Worm (Caenorhabditis elegans): ENCODE measurements around the gene T02B11.3.
A peak's percentile ranks its signal among the peaks of the same experiment; 100 is the strongest.
"Not testable (repeated sequence)": the region's sequence is repeated elsewhere in the genome, so short reads cannot be mapped to it uniquely, and the experiment has no call there.

Gene T02B11.3

DNA sequence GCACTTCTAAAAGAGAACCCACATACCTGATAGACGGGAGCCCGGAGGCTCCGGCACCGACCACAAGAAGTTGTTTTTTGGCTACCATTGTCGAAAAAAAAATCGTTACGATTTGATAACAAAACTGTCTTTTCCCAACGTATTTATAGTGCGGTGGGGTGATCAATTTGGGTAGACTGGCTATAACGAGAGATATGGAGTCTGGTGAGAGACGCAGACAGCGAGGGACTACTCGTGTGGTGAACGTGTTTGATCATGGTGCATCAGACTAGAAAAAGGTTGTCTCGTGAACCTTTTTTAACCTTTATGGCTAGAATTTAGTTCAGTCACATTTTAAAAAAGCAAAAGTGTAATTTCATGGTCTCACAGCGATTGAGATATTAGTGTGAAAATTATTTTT, 36.8 kb upstream of the T02B11.3 start, which contains the start of gene fmo-5:
fmo-5 (minus strand) TSS at position 206 of the 400 bp plus-strand sequence.
- peak; percentile 62 for TF ChIP-seq gmeb-1 (tag; optimal IDR thresholded peaks at IDR 0.05)
- peak; percentile 69 for TF ChIP-seq sma-9 (GFP tag; optimal IDR thresholded peaks at IDR 0.05)
- no peak for TF ChIP-seq sma-9 (tag; optimal IDR thresholded peaks at IDR 0.05)
- peak; percentile 62 for TF ChIP-seq nhr-25 (tag; optimal IDR thresholded peaks at IDR 0.05)
- peak; percentile 57 for TF ChIP-seq nhr-21 (tag; optimal IDR thresholded peaks at IDR 0.05)
- TF ChIP-seq nhr-6 (tag; optimal IDR thresholded peaks at IDR 0.05): no peak
- TF ChIP-seq mdl-1 (tag; optimal IDR thresholded peaks at IDR 0.05): peak; percentile 38 to 56
- TF ChIP-seq crh-2 (tag; optimal IDR thresholded peaks at IDR 0.05): peak; percentile 71
- peak; percentile 30 for TF ChIP-seq F13H6.1 (tag; optimal IDR thresholded peaks at IDR 0.05)
- peak; percentile 40 for TF ChIP-seq sma-3 (GFP tag; optimal IDR thresholded peaks at IDR 0.05)
- no peak for TF ChIP-seq sem-4 (tag; optimal IDR thresholded peaks at IDR 0.05)
- TF ChIP-seq nhr-129 (tag; optimal IDR thresholded peaks at IDR 0.05): peak; percentile 27
- no peak for TF ChIP-seq nhr-23 (tag; optimal IDR thresholded peaks at IDR 0.05)
- peak; percentile 12 for TF ChIP-seq fos-1 (tag; optimal IDR thresholded peaks at IDR 0.05)

DNA sequence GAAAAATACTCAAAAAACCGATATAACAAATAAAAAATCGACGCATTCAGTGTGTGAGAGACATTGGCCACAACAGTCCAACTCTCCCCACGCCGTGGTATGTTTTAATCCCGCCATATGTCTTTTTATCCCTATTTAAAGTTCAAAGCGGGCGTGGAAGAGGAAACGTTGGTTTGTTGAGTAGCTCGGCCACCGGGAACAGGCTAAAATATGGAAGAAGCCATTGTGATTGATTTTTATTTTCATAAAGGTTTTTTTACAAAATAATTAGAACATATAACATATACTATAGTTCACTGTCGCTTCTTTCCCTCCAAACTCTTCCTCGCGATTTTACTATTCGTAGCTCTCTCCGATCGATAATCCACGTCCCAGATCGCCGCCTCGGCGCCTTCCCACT, 32.5 kb upstream of the T02B11.3 start, which contains the start of gene nas-32:
nas-32 (minus strand) TSS at position 101 of the 400 bp plus-strand sequence.
- no peak for TF ChIP-seq nhr-12 (tag; optimal IDR thresholded peaks at IDR 0.05)
- TF ChIP-seq nhr-11 (tag; optimal IDR thresholded peaks at IDR 0.05): no peak
- TF ChIP-seq R02D3.7 (tag; optimal IDR thresholded peaks at IDR 0.05): no peak
- TF ChIP-seq peb-1 (tag; optimal IDR thresholded peaks at IDR 0.05): no peak
- no peak for TF ChIP-seq aly-2 (tag; optimal IDR thresholded peaks at IDR 0.05)
- TF ChIP-seq mab-5 (tag; optimal IDR thresholded peaks at IDR 0.05): no peak
- TF ChIP-seq nhr-23 (tag; optimal IDR thresholded peaks at IDR 0.05): no peak
- no peak for TF ChIP-seq alr-1 (tag; optimal IDR thresholded peaks at IDR 0.05)
- no peak for TF ChIP-seq nhr-77 (tag; optimal IDR thresholded peaks at IDR 0.05)
- no peak for TF ChIP-seq elt-1 (tag; optimal IDR thresholded peaks at IDR 0.05)
- TF ChIP-seq nhr-21 (tag; optimal IDR thresholded peaks at IDR 0.05): no peak
- no peak for TF ChIP-seq snpc-4 (tag; optimal IDR thresholded peaks at IDR 0.05)
- TF ChIP-seq crh-2 (tag; optimal IDR thresholded peaks at IDR 0.05): no peak
- no peak for TF ChIP-seq fos-1 (tag; optimal IDR thresholded peaks at IDR 0.05)
- no peak for TF ChIP-seq ceh-16 (tag; optimal IDR thresholded peaks at IDR 0.05)
- TF ChIP-seq nhr-25 (tag; optimal IDR thresholded peaks at IDR 0.05): no peak
- TF ChIP-seq ZK546.5 (tag; optimal IDR thresholded peaks at IDR 0.05): no peak
- TF ChIP-seq lin-11 (tag; optimal IDR thresholded peaks at IDR 0.05): no peak
- no peak for TF ChIP-seq mdl-1 (tag; optimal IDR thresholded peaks at IDR 0.05)
- TF ChIP-seq sma-9 (GFP tag; optimal IDR thresholded peaks at IDR 0.05): no peak
- TF ChIP-seq sma-9 (tag; optimal IDR thresholded peaks at IDR 0.05): no peak

DNA sequence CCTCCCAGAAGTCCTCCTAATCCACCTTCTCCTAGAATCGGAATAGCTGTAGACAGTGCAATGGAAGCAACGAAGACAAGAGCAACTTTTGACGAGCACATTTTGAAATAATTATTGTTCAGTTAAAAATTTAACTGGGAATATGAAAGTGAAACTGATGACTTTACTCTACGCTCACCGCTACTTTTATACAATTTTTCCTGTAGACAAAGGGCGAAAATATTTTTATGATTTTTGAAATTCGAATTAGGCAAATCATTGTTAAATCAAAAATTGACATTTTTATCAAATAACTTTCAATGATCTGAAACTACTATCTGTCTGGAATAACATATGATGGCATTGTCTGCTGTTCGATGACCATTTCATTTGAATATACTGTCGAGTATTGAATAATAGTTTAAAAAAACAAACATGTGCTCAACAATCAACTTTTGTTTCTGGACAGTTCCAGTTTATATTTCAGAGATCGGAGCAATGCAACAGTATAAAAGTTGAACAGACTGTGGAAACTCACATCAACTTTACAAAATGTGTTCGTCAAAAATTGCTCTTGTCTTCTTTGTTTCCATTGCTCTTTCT, 26.9 kb upstream of the T02B11.3 start, which contains the start of the genes srlf-23 and srlf-20:
srlf-23 (minus strand) TSS at position 101 of the 582 bp plus-strand sequence.
srlf-20 (plus strand) TSS at position 532 of the 582 bp plus-strand sequence.
- TF ChIP-seq elt-3 (tag; optimal IDR thresholded peaks at IDR 0.05) (no peak), nhr-10 (tag; optimal IDR thresholded peaks at IDR 0.05) (no peak), aly-2 (tag; optimal IDR thresholded peaks at IDR 0.05) (no peak), dmd-4 (tag; optimal IDR thresholded peaks at IDR 0.05) (no peak), lin-11 (tag; optimal IDR thresholded peaks at IDR 0.05) (no peak), sma-3 (GFP tag; optimal IDR thresholded peaks at IDR 0.05) (no peak)

DNA sequence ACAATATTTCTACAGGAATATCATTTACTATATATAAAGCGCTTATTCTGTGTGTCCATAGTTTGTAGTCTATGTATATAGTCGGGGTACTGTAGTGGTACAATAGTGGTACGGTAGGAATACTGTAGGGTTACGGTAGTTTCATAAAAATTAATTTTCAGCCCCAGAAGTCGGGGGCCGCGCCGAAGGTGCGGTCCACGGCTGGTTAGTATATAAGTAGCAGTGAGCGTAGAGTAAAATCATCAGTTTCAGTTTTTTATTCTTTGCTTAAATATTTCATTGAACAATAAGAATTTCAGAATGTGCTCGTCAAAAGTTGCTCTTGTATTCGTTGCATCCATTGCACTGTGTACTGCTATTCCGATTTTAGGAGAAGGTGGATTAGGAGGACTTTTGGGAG, 24.2 kb upstream of the T02B11.3 start, which contains the start of gene srlf-22:
srlf-22 (plus strand) TSS at position 301 of the 400 bp plus-strand sequence.
- not testable (repeated sequence) for TF ChIP-seq nhr-21 (tag; optimal IDR thresholded peaks at IDR 0.05); unc-55 (GFP tag; optimal IDR thresholded peaks at IDR 0.05); ztf-1 (GFP tag; conservative IDR thresholded peaks at IDR 0.05)

DNA sequence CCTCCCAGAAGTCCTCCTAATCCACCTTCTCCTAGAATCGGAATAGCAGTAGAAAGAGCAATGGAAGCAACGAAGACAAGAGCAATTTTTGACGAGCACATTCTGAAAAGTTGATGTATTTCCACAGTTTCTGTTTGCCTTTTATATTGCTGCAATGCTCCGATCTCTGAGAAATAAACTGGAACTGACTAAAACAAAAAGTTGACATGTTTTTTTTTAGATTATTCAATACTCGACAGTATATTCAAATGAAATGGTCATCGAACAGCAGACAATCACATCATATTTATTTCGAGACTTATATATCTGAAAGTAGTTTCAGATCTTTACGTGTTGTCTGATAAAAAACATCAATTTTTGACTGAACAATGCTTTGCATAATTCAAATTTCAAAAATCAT, 23.8 kb upstream of the T02B11.3 start, which contains the start of gene srlf-21:
srlf-21 (minus strand) TSS at position 101 of the 400 bp plus-strand sequence.
- TF ChIP-seq nhr-12 (tag; optimal IDR thresholded peaks at IDR 0.05) (no peak), crh-2 (tag; optimal IDR thresholded peaks at IDR 0.05) (no peak), F13H6.1 (tag; optimal IDR thresholded peaks at IDR 0.05) (no peak), nhr-21 (tag; optimal IDR thresholded peaks at IDR 0.05) (no peak), peb-1 (tag; optimal IDR thresholded peaks at IDR 0.05) (no peak), nhr-77 (tag; optimal IDR thresholded peaks at IDR 0.05) (no peak), R02D3.7 (tag; optimal IDR thresholded peaks at IDR 0.05) (no peak), zag-1 (tag; optimal IDR thresholded peaks at IDR 0.05) (no peak), Y55F3AM.14 (GFP tag; optimal IDR thresholded peaks at IDR 0.05) (no peak), elt-3 (tag; optimal IDR thresholded peaks at IDR 0.05) (no peak), unc-55 (GFP tag; optimal IDR thresholded peaks at IDR 0.05) (no peak), sma-9 (GFP tag; optimal IDR thresholded peaks at IDR 0.05) (no peak), sma-9 (tag; optimal IDR thresholded peaks at IDR 0.05) (no peak), gmeb-1 (tag; optimal IDR thresholded peaks at IDR 0.05) (no peak), mab-5 (tag; optimal IDR thresholded peaks at IDR 0.05) (no peak), elt-1 (tag; optimal IDR thresholded peaks at IDR 0.05) (no peak)

Measured in whole organism, L2 larva.